Worm (Caenorhabditis elegans): ENCODE measurements around the gene F59B2.12.
A peak's percentile ranks its signal among the peaks of the same experiment; 100 is the strongest.

The F59B2.12 gene

ce11 chrIII:9007183-9007582 lies 10.2 kb upstream of the F59B2.12 start (continued):
- TF ChIP-seq dmd-4 (tag; optimal IDR thresholded peaks at IDR 0.05; ENCODE audit: borderline replicate concordance), result no peak
- no peak for TF ChIP-seq npax-4 (tag; optimal IDR thresholded peaks at IDR 0.05)
- TF ChIP-seq F13H6.1 (tag; optimal IDR thresholded peaks at IDR 0.05), result no peak
- peak; percentile 28 for TF ChIP-seq T23F11.4 (GFP tag; optimal IDR thresholded peaks at IDR 0.05)
- TF ChIP-seq nhr-11 (tag; optimal IDR thresholded peaks at IDR 0.05), result no peak
- no peak for TF ChIP-seq pha-2 (tag; optimal IDR thresholded peaks at IDR 0.05)
- TF ChIP-seq ceh-31 (tag; optimal IDR thresholded peaks at IDR 0.05), result no peak
- peak; percentile 87 for TF ChIP-seq syd-9 (tag; optimal IDR thresholded peaks at IDR 0.05)
- no peak for TF ChIP-seq hlh-30 (tag; optimal IDR thresholded peaks at IDR 0.05; ENCODE audit: insufficient read depth)
- TF ChIP-seq sox-4 (tag; optimal IDR thresholded peaks at IDR 0.05), result no peak
- peak; percentile 25 for TF ChIP-seq ceh-18 (tag; optimal IDR thresholded peaks at IDR 0.05)
- no peak for TF ChIP-seq sdc-2 (tag; optimal IDR thresholded peaks at IDR 0.05)
- TF ChIP-seq rnt-1 (tag; optimal IDR thresholded peaks at IDR 0.05), result no peak
- TF ChIP-seq elt-2 (tag; optimal IDR thresholded peaks at IDR 0.05), result peak; percentile 39
- no peak for TF ChIP-seq ceh-14 (tag; optimal IDR thresholded peaks at IDR 0.05)
- TF ChIP-seq fkh-6 (tag; optimal IDR thresholded peaks at IDR 0.05), result no peak
- no peak for TF ChIP-seq pha-4 (tag; optimal IDR thresholded peaks at IDR 0.05)
- TF ChIP-seq hlh-13 (GFP tag; optimal IDR thresholded peaks at IDR 0.05), result no peak

- TF ChIP-seq che-1 (tag; optimal IDR thresholded peaks at IDR 0.05) (no peak), nfya-1 (tag; optimal IDR thresholded peaks at IDR 0.05) (peak; percentile 27), ceh-31 (tag; optimal IDR thresholded peaks at IDR 0.05) (peak; percentile 39), unc-55 (GFP tag; optimal IDR thresholded peaks at IDR 0.05) (peak; percentile 59), tbx-7 (tag; optimal IDR thresholded peaks at IDR 0.05) (no peak), ceh-6 (GFP tag; optimal IDR thresholded peaks at IDR 0.05) (no peak), elt-2 (tag; optimal IDR thresholded peaks at IDR 0.05) (no peak)
Measured at ce11 chrIII:9010047-9010446, 7.4 kb upstream of the F59B2.12 start, which contains the start of gene F59B2.8. TSS of gene F59B2.8 (minus strand) at chrIII:9010197.

- peak; percentile 9 for TF ChIP-seq ceh-48 (tag; optimal IDR thresholded peaks at IDR 0.05)
- TF ChIP-seq ceh-45 (GFP tag; IDR thresholded peaks at IDR 0.05), result no peak
- no peak for TF ChIP-seq hlh-6 (tag; optimal IDR thresholded peaks at IDR 0.05)
Measured at ce11 chrIII:9012309-9012708, 5.1 kb upstream of the F59B2.12 start, which contains the start of gene F59B2.9. TSS of gene F59B2.9 (minus strand) at chrIII:9012409.

ce11 chrIII:9022535-9022934 lies 5.1 kb downstream of the F59B2.12 start, which contains the start of gene F59B2.14:
TSS of gene F59B2.14 (minus strand) at chrIII:9022635.
- TF ChIP-seq eyg-1 (tag; optimal IDR thresholded peaks at IDR 0.05) (no peak), unc-42 (tag; optimal IDR thresholded peaks at IDR 0.05) (no peak), tbx-2 (tag; optimal IDR thresholded peaks at IDR 0.05) (no peak), fkh-6 (tag; optimal IDR thresholded peaks at IDR 0.05) (no peak), ceh-31 (tag; optimal IDR thresholded peaks at IDR 0.05) (no peak), ahr-1 (tag; optimal IDR thresholded peaks at IDR 0.05) (no peak), pqm-1 (tag; optimal IDR thresholded peaks at IDR 0.05) (no peak), pag-3 (tag; optimal IDR thresholded peaks at IDR 0.05; ENCODE audit: borderline replicate concordance) (no peak), gmeb-2 (tag; optimal IDR thresholded peaks at IDR 0.05) (no peak), hlh-6 (tag; optimal IDR thresholded peaks at IDR 0.05) (no peak), madf-2 (tag; optimal IDR thresholded peaks at IDR 0.05) (no peak), T23F11.4 (GFP tag; optimal IDR thresholded peaks at IDR 0.05) (no peak), pat-9 (tag; optimal IDR thresholded peaks at IDR 0.05) (no peak), hlh-15 (tag; optimal IDR thresholded peaks at IDR 0.05) (no peak), tbx-7 (tag; optimal IDR thresholded peaks at IDR 0.05) (no peak), K02D7.2 (tag; optimal IDR thresholded peaks at IDR 0.05) (no peak), sox-4 (tag; optimal IDR thresholded peaks at IDR 0.05) (no peak), che-1 (tag; optimal IDR thresholded peaks at IDR 0.05) (no peak), ceh-22 (tag; optimal IDR thresholded peaks at IDR 0.05) (no peak), fkh-10 (GFP tag; optimal IDR thresholded peaks at IDR 0.05) (no peak)
